Fruit fly (Drosophila melanogaster) whole organism: Measurements from ENCODE around the gene CG1983.

Source experiments
- CG8478 ChIP-seq: fragments of >200 bp; optimal IDR thresholded peaks from 2 replicates; lab custom pipeline; 2018; ENCODE audit warnings: inconsistent platforms
- Dll ChIP-seq: fragments of >200 bp; optimal IDR thresholded peaks from 2 replicates; lab custom pipeline; 2017
- EcR ChIP-seq, 2 experiments: fragments of >200 bp; optimal IDR thresholded peaks; 2 replicates each; lab custom pipeline; 2017; ENCODE audit warnings: missing biosample characterization in 2 of 2, missing genetic modification characterization in 2 of 2, missing genetic modification reagents in 2 of 2
- pan ChIP-seq: fragments of >200 bp; optimal IDR thresholded peaks from 2 replicates; lab custom pipeline; 2017
- psq ChIP-seq: fragments of >200 bp; optimal IDR thresholded peaks from 2 replicates; lab custom pipeline; 2017
- usp ChIP-seq: fragments of >200 bp; optimal IDR thresholded peaks from 2 replicates; lab custom pipeline; 2017; ENCODE audit warnings: missing biosample characterization, missing genetic modification characterization, mixed read lengths

CG1983 gene

DNA sequence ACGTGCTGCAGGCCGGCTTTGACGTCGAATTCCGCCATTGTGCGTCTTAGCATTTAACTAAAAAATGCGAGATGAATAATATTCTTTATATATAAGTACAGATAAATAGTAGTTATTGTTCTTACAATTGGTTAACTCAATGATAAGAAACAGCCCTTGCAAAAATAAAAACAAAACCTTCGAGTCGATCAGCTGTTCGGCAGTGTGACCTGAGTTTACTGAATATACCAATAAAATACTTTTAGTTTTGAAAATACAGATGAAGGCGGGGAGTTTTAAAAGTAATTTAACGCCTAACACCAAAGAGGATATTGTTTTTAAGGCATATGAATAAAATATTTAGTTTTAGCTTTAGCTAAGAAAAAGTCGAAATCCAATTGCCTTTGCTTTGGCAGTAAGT is at the start of gene CG1983, which contains the start of gene CG15530:
TSS of gene CG1983 (minus strand) at position 207 of the 400 bp plus-strand sequence.
TSS of gene CG15530 (plus strand) at position 384 of the 400 bp plus-strand sequence.
- TF ChIP-seq usp (GFP tag; lab: Kevin White, UChicago) (no peak), CG8478 (lab: Kevin White, UChicago) (no peak), EcR (GFP tag; optimal IDR thresholded peaks at IDR 0.05; lab: Kevin White, UChicago) (no peak), psq (lab: Kevin White, UChicago) (no peak), Dll (lab: Kevin White, UChicago) (no peak), pan (lab: Kevin White, UChicago) (no peak)

- TF ChIP-seq psq (lab: Kevin White, UChicago) (no peak), Dll (lab: Kevin White, UChicago) (no peak)
Measured at dm6 chr3R:30224577-30224976, 47.1 kb upstream of the CG1983 start.

DNA sequence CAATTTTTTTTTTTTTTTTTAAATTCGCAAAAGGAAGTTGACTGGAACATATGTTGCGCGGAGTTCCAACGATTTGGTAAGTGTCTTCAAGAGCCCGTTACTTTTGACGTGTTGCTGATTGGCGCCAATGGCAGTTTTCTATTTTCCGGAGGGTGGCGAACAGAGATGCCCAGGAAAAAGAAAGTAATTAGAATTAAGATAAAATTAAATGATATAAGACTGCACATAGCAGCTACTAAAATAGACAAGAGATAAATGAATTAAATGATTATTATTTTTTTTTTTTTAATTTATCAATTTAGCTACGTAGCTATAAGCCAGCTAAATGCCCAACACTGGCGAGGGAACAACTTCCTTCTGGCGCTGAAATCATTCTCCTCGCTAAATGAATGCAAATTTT is 44.7 kb upstream of the CG1983 start:
- TF ChIP-seq EcR (GFP tag; optimal IDR thresholded peaks at IDR 0.05; lab: Kevin White, UChicago) (no peak), pan (lab: Kevin White, UChicago) (no peak), Dll (lab: Kevin White, UChicago) (no peak), usp (GFP tag; lab: Kevin White, UChicago) (no peak), CG8478 (lab: Kevin White, UChicago) (no peak), psq (lab: Kevin White, UChicago) (no peak)

- TF ChIP-seq Dll (lab: Kevin White, UChicago) = no peak
- no peak for TF ChIP-seq pan (lab: Kevin White, UChicago)
- TF ChIP-seq usp (GFP tag; lab: Kevin White, UChicago) = no peak
- TF ChIP-seq psq (lab: Kevin White, UChicago) = no peak
- TF ChIP-seq CG8478 (lab: Kevin White, UChicago) = no peak
- no peak for TF ChIP-seq EcR (GFP tag; optimal IDR thresholded peaks at IDR 0.05; lab: Kevin White, UChicago)
Measured at dm6 chr3R:30216210-30216609, 38.7 kb upstream of the CG1983 start, which contains the start of gene CecC. CecC (plus strand) TSS chr3R:30216484.

DNA sequence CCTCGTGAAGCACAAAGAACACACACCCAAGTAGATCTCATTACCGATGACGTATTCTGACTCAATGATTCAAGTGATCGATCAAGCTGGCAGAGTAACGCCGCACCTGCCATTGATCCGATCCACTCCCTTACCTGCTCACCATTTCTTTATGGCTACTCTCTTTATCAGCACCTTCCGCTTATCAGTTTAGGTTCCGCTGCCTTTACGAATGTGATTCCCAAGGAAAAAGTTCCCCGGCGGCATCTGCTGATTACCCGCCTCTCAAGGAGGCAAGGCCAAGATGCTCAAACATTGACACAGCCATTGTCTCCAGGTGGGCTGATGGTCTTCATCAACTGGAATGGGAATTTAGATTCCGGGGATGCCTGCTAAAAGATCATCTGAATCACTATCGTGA is 37.5 kb upstream of the CG1983 start:
- TF ChIP-seq EcR (GFP tag; optimal IDR thresholded peaks at IDR 0.05; lab: Kevin White, UChicago) (no peak), usp (GFP tag; lab: Kevin White, UChicago) (no peak), CG8478 (lab: Kevin White, UChicago) (no peak), psq (lab: Kevin White, UChicago) (no peak), pan (lab: Kevin White, UChicago) (no peak), Dll (lab: Kevin White, UChicago) (no peak)

DNA sequence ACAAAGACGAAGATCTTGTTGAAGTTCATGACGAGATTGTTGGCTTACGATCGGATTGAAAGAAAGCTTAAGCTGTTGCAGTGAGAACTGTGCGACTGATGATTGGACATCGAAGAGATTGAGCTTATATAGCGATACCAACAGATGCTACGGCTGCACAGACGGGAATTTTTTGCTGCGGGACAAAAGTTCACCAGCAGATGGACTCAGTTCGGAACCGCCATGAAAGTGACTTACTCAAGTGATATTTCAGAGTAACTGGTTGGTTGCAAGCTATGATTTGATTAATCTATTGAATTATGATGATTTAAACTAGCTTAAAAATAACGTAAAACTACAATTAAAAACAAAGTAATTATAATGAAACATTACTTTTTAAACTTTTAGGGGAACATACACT is 36.2 kb upstream of the CG1983 start, which contains the start of gene CecB:
TSS of gene CecB (minus strand) at position 101 of the 400 bp plus-strand sequence.
- no peak for TF ChIP-seq CG8478 (lab: Kevin White, UChicago)
- TF ChIP-seq pan (lab: Kevin White, UChicago) = no peak
- TF ChIP-seq usp (GFP tag; lab: Kevin White, UChicago) = no peak
- no peak for TF ChIP-seq EcR (GFP tag; optimal IDR thresholded peaks at IDR 0.05; lab: Kevin White, UChicago)
- TF ChIP-seq Dll (lab: Kevin White, UChicago) = no peak
- no peak for TF ChIP-seq psq (lab: Kevin White, UChicago)

DNA sequence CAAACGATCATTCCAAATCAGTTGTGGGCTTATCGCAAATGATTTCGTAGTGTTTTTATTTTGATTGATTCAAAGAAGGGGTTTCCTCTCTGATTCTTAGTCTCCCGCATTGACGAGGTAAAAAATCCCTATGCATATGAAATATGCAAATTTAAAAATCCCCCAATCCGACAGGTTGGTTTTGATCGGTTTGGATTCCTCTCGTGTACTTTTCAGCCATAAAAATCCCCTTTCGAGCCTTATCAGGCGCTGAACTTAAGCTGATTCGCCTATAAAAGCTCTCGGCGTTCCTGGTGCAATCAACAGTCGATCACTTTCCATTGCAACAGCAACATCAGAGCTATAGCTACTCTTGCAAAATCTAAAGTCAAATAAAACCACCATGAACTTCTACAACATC is 34.4 kb upstream of the CG1983 start, which contains the start of gene CecA2:
TSS of gene CecA2 (plus strand) at position 301 of the 400 bp plus-strand sequence.
- TF ChIP-seq psq (lab: Kevin White, UChicago) (no peak), Dll (lab: Kevin White, UChicago) (no peak), CG8478 (lab: Kevin White, UChicago) (no peak), usp (GFP tag; lab: Kevin White, UChicago) (no peak), pan (lab: Kevin White, UChicago) (no peak), EcR (GFP tag; optimal IDR thresholded peaks at IDR 0.05; lab: Kevin White, UChicago) (no peak)

- TF ChIP-seq pan (lab: Kevin White, UChicago) (no peak), EcR (GFP tag; optimal IDR thresholded peaks at IDR 0.05; lab: Kevin White, UChicago) (no peak), usp (GFP tag; lab: Kevin White, UChicago) (no peak), psq (lab: Kevin White, UChicago) (no peak), CG8478 (lab: Kevin White, UChicago) (no peak), Dll (lab: Kevin White, UChicago) (no peak)
Measured at dm6 chr3R:30210560-30210959, 33.1 kb upstream of the CG1983 start, which contains the start of gene CecA1. CecA1 (plus strand) TSS chr3R:30210874.

DNA sequence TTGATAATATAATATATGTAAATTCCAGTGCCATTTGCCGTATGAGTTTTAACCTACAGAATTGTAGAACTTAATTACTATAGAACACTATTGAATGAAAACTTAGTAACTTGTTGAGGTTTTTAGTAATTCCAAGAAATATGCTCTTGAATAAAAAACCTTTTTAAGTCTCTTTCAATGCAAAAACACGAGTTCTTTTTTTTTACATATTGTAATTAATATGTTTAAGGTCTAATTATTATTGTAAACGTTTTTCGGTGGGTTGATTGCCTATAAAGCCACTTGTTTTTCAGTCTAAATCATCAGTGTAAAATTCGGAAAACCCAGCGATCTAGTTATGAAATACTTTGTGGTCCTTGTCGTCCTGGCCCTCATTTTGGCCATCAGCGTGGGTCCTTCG is 32.1 kb upstream of the CG1983 start, which contains the start of gene Anp:
TSS of gene Anp (plus strand) at position 301 of the 400 bp plus-strand sequence.
- TF ChIP-seq usp (GFP tag; lab: Kevin White, UChicago) (no peak), CG8478 (lab: Kevin White, UChicago) (no peak), Dll (lab: Kevin White, UChicago) (no peak)

DNA sequence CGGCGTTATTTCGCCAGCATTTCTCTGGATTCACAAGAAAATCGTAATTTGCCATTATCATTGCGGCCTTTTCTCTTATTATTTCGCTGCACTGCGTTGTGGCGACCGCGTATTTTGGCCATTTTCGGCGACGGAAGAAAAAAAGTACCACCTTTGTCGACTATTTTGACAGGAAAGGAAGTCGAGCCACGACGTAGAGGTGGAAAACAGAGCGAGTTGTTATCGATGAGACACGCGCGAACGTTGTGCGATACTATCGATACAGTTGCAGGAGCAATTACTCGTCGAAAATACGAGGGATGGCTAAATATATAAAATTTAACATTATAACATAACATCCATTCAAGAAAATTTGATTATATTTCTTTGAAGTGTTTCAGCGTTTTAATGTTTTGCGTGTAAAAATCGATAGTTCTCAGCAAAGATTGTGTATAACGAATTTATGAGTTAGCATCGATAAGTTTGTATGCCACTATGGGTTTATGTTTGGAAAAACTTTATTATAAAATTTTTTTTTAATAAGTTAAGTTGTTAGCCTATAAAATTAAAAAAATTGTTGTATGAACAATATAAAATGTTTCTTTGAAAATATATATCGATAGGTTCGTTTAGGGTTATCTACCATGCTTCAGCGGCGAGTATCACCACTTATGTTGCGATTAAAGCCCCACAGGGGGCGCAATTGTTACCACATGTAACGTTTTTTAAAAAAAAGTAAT is 31.4 kb upstream of the CG1983 start, which contains the start of gene RpS7:
TSS of gene RpS7 (minus strand) at position 255 of the 719 bp plus-strand sequence.
- TF ChIP-seq pan (lab: Kevin White, UChicago) = no peak
- no peak for TF ChIP-seq Dll (lab: Kevin White, UChicago)
- no peak for TF ChIP-seq CG8478 (lab: Kevin White, UChicago)
- no peak for TF ChIP-seq psq (lab: Kevin White, UChicago)
- TF ChIP-seq EcR (GFP tag; optimal IDR thresholded peaks at IDR 0.05; lab: Kevin White, UChicago) = no peak
- TF ChIP-seq usp (GFP tag; lab: Kevin White, UChicago) = no peak

DNA sequence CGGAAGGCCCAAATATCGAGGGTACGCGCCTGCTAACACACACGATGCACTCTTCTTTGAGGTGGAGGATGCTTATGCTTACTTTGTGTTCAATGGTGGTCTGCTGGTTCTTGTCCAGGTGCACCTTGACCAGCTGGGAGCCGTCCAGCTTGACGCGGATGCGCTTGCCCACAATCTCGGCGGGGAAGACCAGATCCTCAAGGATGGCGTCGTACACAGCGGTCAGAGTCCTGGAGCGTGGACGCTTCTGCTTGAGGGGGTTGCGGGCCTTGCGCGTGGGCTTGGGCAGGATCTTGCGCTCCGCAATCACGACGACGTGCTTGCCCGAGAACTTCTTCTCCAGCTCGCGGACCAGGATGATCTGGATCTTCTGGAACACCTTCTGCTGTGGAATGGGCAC is 30.5 kb upstream of the CG1983 start:
- TF ChIP-seq usp (GFP tag; lab: Kevin White, UChicago) (no peak), psq (lab: Kevin White, UChicago) (no peak), EcR (GFP tag; optimal IDR thresholded peaks at IDR 0.05; lab: Kevin White, UChicago) (no peak), pan (lab: Kevin White, UChicago) (no peak), CG8478 (lab: Kevin White, UChicago) (no peak), Dll (lab: Kevin White, UChicago) (no peak)
